Worm (Caenorhabditis elegans) whole organism, L1 larva: ENCODE data around the gene unc-93.

ENCODE experiments used
- C16A3.4 ChIP-seq: fragments of 150-350 bp; optimal IDR thresholded peaks from 2 replicates; lab custom pipeline; 2014; ENCODE audit warnings: missing biosample characterization, missing genetic modification characterization
- Y116A8C.19 ChIP-seq: sonication (generic microtip); optimal IDR thresholded peaks from 2 replicates; lab custom pipeline; 2016; ENCODE audit warnings: missing compliant biosample characterization, missing genetic modification characterization, borderline replicate concordance
- aha-1 ChIP-seq: fragments of 150-350 bp; optimal IDR thresholded peaks from 2 replicates; lab custom pipeline; 2014; ENCODE audit warnings: missing biosample characterization, missing genetic modification characterization
- aly-2 ChIP-seq: fragments of 150-350 bp; optimal IDR thresholded peaks from 2 replicates; lab custom pipeline; 2014; ENCODE audit warnings: missing biosample characterization, missing genetic modification characterization
- blmp-1 ChIP-seq: fragments of 150-350 bp; optimal IDR thresholded peaks from 2 replicates; lab custom pipeline; 2014; ENCODE audit warnings: missing biosample characterization, missing genetic modification characterization
- ceh-8 ChIP-seq: fragments of 200-800 bp; sonication (Bioruptor generic); optimal IDR thresholded peaks from 2 replicates; lab custom pipeline; 2018; ENCODE audit warnings: mild to moderate bottlenecking, missing genetic modification characterization, moderate library complexity, missing compliant biosample characterization
- ceh-88 ChIP-seq: fragments of 200-800 bp; sonication (Bioruptor generic); IDR thresholded peaks from 2 replicates; pipeline ENCODE4 v1.3.6; 2022; ENCODE audit warnings: missing genetic modification characterization, missing compliant biosample characterization
- ces-1 ChIP-seq: fragments of 150-350 bp; optimal IDR thresholded peaks from 2 replicates; lab custom pipeline; 2014; ENCODE audit warnings: missing biosample characterization, missing genetic modification reagents, missing genetic modification characterization
- dsc-1 ChIP-seq: sonication (generic microtip); optimal IDR thresholded peaks from 2 replicates; lab custom pipeline; 2016; ENCODE audit warnings: mild to moderate bottlenecking, missing genetic modification characterization, missing compliant biosample characterization
- efl-1 ChIP-seq, 4 experiments: fragments of 150-350 bp; optimal IDR thresholded peaks in 3 of 4; peaks in 1 of 4; 1 replicate in 1 of 4; 2 replicates in 3 of 4; lab custom pipeline; 2014; ENCODE audit warnings: missing biosample characterization in 2 of 4, missing genetic modification characterization in 2 of 4, missing genetic modification reagents in 2 of 4
- egl-13 ChIP-seq: sonication (generic microtip); optimal IDR thresholded peaks from 2 replicates; lab custom pipeline; 2016; ENCODE audit warnings: missing genotype, missing genetic modification reagents, missing genetic modification characterization, missing compliant biosample characterization
- elt-2 ChIP-seq: sonication (generic microtip); optimal IDR thresholded peaks from 2 replicates; lab custom pipeline; 2016; ENCODE audit warnings: missing genetic modification characterization, mild to moderate bottlenecking, inconsistent platforms, missing compliant biosample characterization, missing genetic modification reagents
- elt-3 ChIP-seq, 6 experiments: fragments of 150-350 bp in 1 of 6; sonication (generic microtip); optimal IDR thresholded peaks; 2 replicates each; lab custom pipeline; 2017 to 2018; ENCODE audit warnings: missing biosample characterization in 6 of 6, missing genetic modification characterization in 6 of 6, inconsistent platforms in 1 of 6
- ets-5 ChIP-seq: fragments of 200-800 bp; sonication (Bioruptor generic); IDR thresholded peaks from 2 replicates; pipeline ENCODE4 v1.3.6; 2022; ENCODE audit warnings: missing genetic modification characterization, missing compliant biosample characterization
- fkh-8 ChIP-seq: sonication (generic microtip); optimal IDR thresholded peaks from 2 replicates; lab custom pipeline; 2016; ENCODE audit warnings: mild to moderate bottlenecking, missing genetic modification characterization, missing compliant biosample characterization
- irx-1 ChIP-seq: sonication (generic microtip); optimal IDR thresholded peaks from 2 replicates; lab custom pipeline; 2016; ENCODE audit warnings: missing genetic modification characterization, missing compliant biosample characterization
- lin-13 ChIP-seq: fragments of 150-350 bp; optimal IDR thresholded peaks from 2 replicates; lab custom pipeline; 2014; ENCODE audit warnings: missing biosample characterization, missing genetic modification reagents, missing genetic modification characterization
- lin-14 ChIP-seq: fragments of 200-800 bp; sonication (Bioruptor generic); optimal IDR thresholded peaks from 2 replicates; lab custom pipeline; 2018; ENCODE audit warnings: mild to moderate bottlenecking, missing genetic modification characterization, moderate library complexity, missing compliant biosample characterization
- lin-35 ChIP-seq, 2 experiments: fragments of 150-350 bp; optimal IDR thresholded peaks; 2 replicates each; lab custom pipeline; 2014; ENCODE audit warnings: missing biosample characterization in 2 of 2, missing genetic modification characterization in 2 of 2, missing genetic modification reagents in 2 of 2
- lin-39 ChIP-seq: fragments of 150-350 bp; optimal IDR thresholded peaks from 2 replicates; lab custom pipeline; 2014; ENCODE audit warnings: missing biosample characterization, missing genetic modification reagents, missing genetic modification characterization
- lsy-2 ChIP-seq, 2 experiments: fragments of 150-350 bp; optimal IDR thresholded peaks; 2 replicates each; lab custom pipeline; 2014; ENCODE audit warnings: missing biosample characterization in 2 of 2, missing genetic modification characterization in 2 of 2
- mdl-1 ChIP-seq, 2 experiments: fragments of 150-350 bp; optimal IDR thresholded peaks; 2 replicates each; lab custom pipeline; 2014 to 2017; ENCODE audit warnings: missing biosample characterization in 2 of 2, missing genetic modification characterization in 2 of 2, inconsistent platforms in 1 of 2
- nhr-12 ChIP-seq: sonication (generic microtip); optimal IDR thresholded peaks from 2 replicates; lab custom pipeline; 2017; ENCODE audit warnings: missing biosample characterization, missing genetic modification characterization
- nhr-20 ChIP-seq: sonication (generic microtip); optimal IDR thresholded peaks from 2 replicates; lab custom pipeline; 2016; ENCODE audit warnings: mild to moderate bottlenecking, missing genetic modification characterization, missing compliant biosample characterization
- nhr-47 ChIP-seq: sonication (generic microtip); optimal IDR thresholded peaks from 2 replicates; lab custom pipeline; 2016; ENCODE audit warnings: mild to moderate bottlenecking, missing genetic modification characterization, moderate library complexity, missing compliant biosample characterization
- nhr-71 ChIP-seq: sonication (generic microtip); optimal IDR thresholded peaks from 2 replicates; lab custom pipeline; 2016; ENCODE audit warnings: mild to moderate bottlenecking, missing genetic modification characterization, moderate library complexity, missing compliant biosample characterization
- nhr-85 ChIP-seq: sonication (generic microtip); peaks from one replicate; lab custom pipeline; 2016; ENCODE audit warnings: missing genetic modification characterization, inconsistent platforms, missing compliant biosample characterization
- nhr-90 ChIP-seq: sonication (generic microtip); optimal IDR thresholded peaks from 2 replicates; lab custom pipeline; 2016; ENCODE audit warnings: mild to moderate bottlenecking, missing genetic modification characterization, missing compliant biosample characterization; ENCODE audit not compliant: poor library complexity
- rnt-1 ChIP-seq: sonication (generic microtip); optimal IDR thresholded peaks from 2 replicates; lab custom pipeline; 2016; ENCODE audit warnings: mild to moderate bottlenecking, missing genetic modification characterization, moderate library complexity, missing compliant biosample characterization
- skn-1 ChIP-seq: fragments of 150-350 bp; optimal IDR thresholded peaks from 2 replicates; lab custom pipeline; 2014; ENCODE audit warnings: missing biosample characterization, missing genetic modification characterization
- snpc-4 ChIP-seq: fragments of 150-350 bp; optimal IDR thresholded peaks from 2 replicates; lab custom pipeline; 2014; ENCODE audit warnings: missing biosample characterization, missing genetic modification characterization
- snu-23 ChIP-seq: sonication (generic microtip); optimal IDR thresholded peaks from 2 replicates; lab custom pipeline; 2016; ENCODE audit warnings: missing genetic modification characterization, missing compliant biosample characterization
- sox-4 ChIP-seq: sonication (generic microtip); optimal IDR thresholded peaks from 2 replicates; lab custom pipeline; 2016; ENCODE audit warnings: missing genetic modification characterization, missing compliant biosample characterization
- sptf-1 ChIP-seq: fragments of 150-350 bp; optimal IDR thresholded peaks from 2 replicates; lab custom pipeline; 2014; ENCODE audit warnings: missing biosample characterization, missing genetic modification characterization
- tbx-2 ChIP-seq: sonication (generic microtip); optimal IDR thresholded peaks from 2 replicates; lab custom pipeline; 2016; ENCODE audit warnings: missing genetic modification characterization, missing compliant biosample characterization
- unc-30 ChIP-seq: sonication (generic microtip); optimal IDR thresholded peaks from 2 replicates; lab custom pipeline; 2017; ENCODE audit warnings: missing biosample characterization, missing genetic modification characterization
- vab-15 ChIP-seq: sonication (generic microtip); optimal IDR thresholded peaks from 2 replicates; lab custom pipeline; 2017; ENCODE audit warnings: missing genotype, mild to moderate bottlenecking, missing genetic modification characterization, missing compliant biosample characterization
- xbp-1 ChIP-seq: sonication (generic microtip); optimal IDR thresholded peaks from 2 replicates; lab custom pipeline; 2016; ENCODE audit warnings: missing genetic modification characterization, missing compliant biosample characterization
- zip-4 ChIP-seq: fragments of 200-800 bp; sonication (Bioruptor generic); optimal IDR thresholded peaks from 2 replicates; lab custom pipeline; 2018; ENCODE audit warnings: mild to moderate bottlenecking, missing genetic modification characterization, moderate library complexity, missing compliant biosample characterization

Gene unc-93

DNA sequence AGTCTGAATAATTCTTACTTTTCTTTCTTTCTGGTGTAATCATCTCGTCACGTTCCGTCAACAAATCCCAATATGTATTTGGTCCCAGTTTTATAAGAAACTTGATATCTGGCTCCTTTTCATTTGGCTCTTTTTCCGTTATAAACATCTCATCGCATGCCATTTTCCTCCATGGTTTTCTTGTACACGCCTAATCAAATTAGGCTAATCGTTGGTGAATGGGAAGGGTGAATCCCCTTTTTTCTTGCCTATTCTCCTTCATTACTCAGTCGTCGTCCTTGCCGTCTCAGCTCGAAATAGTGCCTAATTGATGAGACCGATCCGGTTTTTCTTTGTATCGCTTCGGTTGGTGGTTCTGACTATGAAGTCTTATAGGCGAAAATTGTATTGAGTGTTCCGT lies 10.0 kb upstream of the unc-93 start:
- TF ChIP-seq nhr-90 (tag; lab: Kevin White, UChicago): no peak
- TF ChIP-seq unc-30 (tag; lab: Kevin White, UChicago): no peak
- no peak for TF ChIP-seq tbx-2 (tag; lab: Kevin White, UChicago)
- TF ChIP-seq lin-14 (GFP tag; lab: Kevin White, UChicago): peak; percentile 39
- TF ChIP-seq aly-2 (tag; lab: Kevin White, UChicago): no peak
- TF ChIP-seq mdl-1 (tag; optimal IDR thresholded peaks at IDR 0.05; lab: Kevin White, UChicago): no peak

DNA sequence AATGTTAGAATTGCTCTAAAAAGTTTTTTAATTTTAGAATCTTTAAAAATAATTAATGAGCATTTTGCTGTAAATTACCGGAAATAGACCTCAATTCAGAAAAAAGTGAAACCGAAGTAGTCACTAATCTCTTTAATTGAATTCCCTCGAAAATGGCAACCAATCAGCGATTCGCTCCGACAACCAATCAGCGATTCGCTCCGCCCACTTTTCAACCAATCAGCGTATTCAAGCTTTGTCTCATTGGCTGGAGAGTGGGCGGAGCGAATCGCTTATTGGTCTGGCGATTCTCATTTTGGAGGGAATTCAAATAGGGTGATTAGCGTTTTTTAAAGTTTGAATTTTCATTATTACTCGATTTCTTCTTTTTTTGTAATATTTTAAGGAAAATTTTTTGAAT lies 9.3 kb upstream of the unc-93 start:
- TF ChIP-seq nhr-47 (no peak), skn-1 (tag; lab: Kevin White, UChicago) (no peak), efl-1 (optimal IDR thresholded peaks at IDR 0.05; lab: Kevin White, UChicago) (no peak), efl-1 (GFP tag; optimal IDR thresholded peaks at IDR 0.05 in 1 of 2; lab: Kevin White, UChicago) (peak in 1 of 2 experiments; percentile 31)

ce11 chrIII:3635844-3636243 lies 8.3 kb upstream of the unc-93 start, which contains the start of gene rilp-1:
Gene rilp-1 (plus strand): TSS chrIII:3636144.
- no peak for TF ChIP-seq Y116A8C.19
- no peak for TF ChIP-seq lin-13 (GFP tag; lab: Kevin White, UChicago)
- TF ChIP-seq vab-15 (tag; lab: Kevin White, UChicago): no peak
- no peak for TF ChIP-seq egl-13
- TF ChIP-seq fkh-8 (tag; lab: Kevin White, UChicago): no peak
- no peak for TF ChIP-seq nhr-12 (tag; lab: Kevin White, UChicago)
- no peak for TF ChIP-seq efl-1 (optimal IDR thresholded peaks at IDR 0.05; lab: Kevin White, UChicago)
- TF ChIP-seq efl-1 (GFP tag; optimal IDR thresholded peaks at IDR 0.05 in 1 of 2; lab: Kevin White, UChicago): no peak
- no peak for TF ChIP-seq snpc-4 (tag; lab: Kevin White, UChicago)
- TF ChIP-seq snu-23 (GFP tag; lab: Kevin White, UChicago): no peak
- no peak for TF ChIP-seq sox-4 (tag; lab: Kevin White, UChicago)
- no peak for TF ChIP-seq ets-5 (GFP tag; lab: Robert Waterston, UW)
- TF ChIP-seq nhr-71 (tag; lab: Kevin White, UChicago): no peak
- TF ChIP-seq, all 84 proteins: peak for 0

- TF ChIP-seq aha-1 (no peak), dsc-1 (tag; lab: Kevin White, UChicago) (no peak), lsy-2 (tag; optimal IDR thresholded peaks at IDR 0.05; lab: Kevin White, UChicago) (peak in 1 of 2 experiments; percentile 33), ceh-88 (no peak), lin-13 (GFP tag; lab: Kevin White, UChicago) (no peak), mdl-1 (tag; optimal IDR thresholded peaks at IDR 0.05; lab: Kevin White, UChicago) (peak in 1 of 2 experiments; percentile 17), snpc-4 (tag; lab: Kevin White, UChicago) (no peak), ces-1 (GFP tag; lab: Kevin White, UChicago) (no peak), lin-35 (GFP tag; optimal IDR thresholded peaks at IDR 0.05; lab: Kevin White, UChicago) (peak in 1 of 2 experiments; percentile 31), irx-1 (no peak), efl-1 (optimal IDR thresholded peaks at IDR 0.05; lab: Kevin White, UChicago) (no peak), efl-1 (GFP tag; optimal IDR thresholded peaks at IDR 0.05 in 1 of 2; lab: Kevin White, UChicago) (peak in 1 of 2 experiments; percentile 91), nhr-20 (tag; lab: Kevin White, UChicago) (no peak), elt-3 (tag; optimal IDR thresholded peaks at IDR 0.05; lab: Kevin White, UChicago) (peak in 1 of 6 experiments; percentile 23), elt-2 (tag; lab: Kevin White, UChicago) (peak; percentile 11), rnt-1 (tag; lab: Kevin White, UChicago) (no peak), sptf-1 (no peak), fkh-8 (tag; lab: Kevin White, UChicago) (no peak), xbp-1 (tag; lab: Kevin White, UChicago) (no peak), ceh-8 (GFP tag; lab: Kevin White, UChicago) (no peak), lin-39 (tag; lab: Kevin White, UChicago) (no peak), zip-4 (GFP tag; lab: Kevin White, UChicago) (peak; percentile 48), C16A3.4 (tag; lab: Kevin White, UChicago) (no peak), lin-14 (GFP tag; lab: Kevin White, UChicago) (peak; percentile 62), nhr-85 (tag; lab: Kevin White, UChicago) (peak; percentile 65), blmp-1 (tag; lab: Kevin White, UChicago) (peak; percentile 61)
These were observed 6.8 kb upstream of the unc-93 start for ce11 chrIII:3637251-3637989.
